Fruit fly (Drosophila melanogaster) whole organism, pupa: ENCODE measurements around the gene mamo.

Source experiments
- CG10348 ChIP-seq: fragments of 200-800 bp; sonication (Bioruptor generic); IDR thresholded peaks from 2 replicates; pipeline ENCODE4 v1.3.6; 2022; ENCODE audit warnings: missing biosample characterization, missing genetic modification characterization
- CG12605 ChIP-seq: fragments of 200-800 bp; sonication (Bioruptor generic); IDR thresholded peaks from 2 replicates; pipeline ENCODE4 v1.3.6; 2022; ENCODE audit warnings: missing biosample characterization, missing genetic modification characterization
- CG13204 ChIP-seq: fragments of 200-800 bp; sonication (Bioruptor generic); optimal IDR thresholded peaks from 2 replicates; lab custom pipeline; 2018; ENCODE audit warnings: missing biosample characterization, mild to moderate bottlenecking, missing genetic modification characterization, moderate library complexity
- CG14655 ChIP-seq: fragments of 200-800 bp; sonication (Bioruptor generic); optimal IDR thresholded peaks from 3 replicates; lab custom pipeline; 2017; ENCODE audit warnings: mild to moderate bottlenecking, missing biosample characterization, missing genetic modification reagents, missing genetic modification characterization
- CG15710 ChIP-seq: fragments of 200-800 bp; sonication (Bioruptor generic); optimal IDR thresholded peaks from 2 replicates; lab custom pipeline; 2018; ENCODE audit warnings: missing biosample characterization, mild to moderate bottlenecking, missing genetic modification characterization, moderate library complexity
- CG17806 ChIP-seq: fragments of 200-800 bp; sonication (Bioruptor generic); optimal IDR thresholded peaks from 2 replicates; lab custom pipeline; 2018; ENCODE audit warnings: missing biosample characterization, mild to moderate bottlenecking, missing genetic modification characterization, moderate library complexity
- CG32121 ChIP-seq: fragments of 200-800 bp; sonication (Bioruptor generic); IDR thresholded peaks from 2 replicates; pipeline ENCODE4 v1.3.6; 2022; ENCODE audit warnings: missing biosample characterization, missing genetic modification characterization
- CG34367 ChIP-seq: fragments of 200-800 bp; sonication (Bioruptor generic); optimal IDR thresholded peaks from 2 replicates; lab custom pipeline; 2018; ENCODE audit warnings: missing biosample characterization, mild to moderate bottlenecking, missing genetic modification characterization
- CG4496 ChIP-seq: fragments of 200-800 bp; sonication (Bioruptor generic); IDR thresholded peaks from 3 replicates; pipeline ENCODE4 v1.3.6; 2022; ENCODE audit warnings: missing biosample characterization, missing genetic modification characterization
- CG8159 ChIP-seq: fragments of 200-800 bp; sonication (Bioruptor generic); optimal IDR thresholded peaks from 3 replicates; lab custom pipeline; 2018; ENCODE audit warnings: missing biosample characterization, mild to moderate bottlenecking, missing genetic modification characterization, moderate library complexity
- CG8301 ChIP-seq: fragments of 200-800 bp; sonication (Bioruptor generic); optimal IDR thresholded peaks from 2 replicates; lab custom pipeline; 2018; ENCODE audit warnings: missing biosample characterization, mild to moderate bottlenecking, missing genetic modification characterization
- CG9948 ChIP-seq: fragments of 200-800 bp; sonication (Bioruptor generic); optimal IDR thresholded peaks from 2 replicates; lab custom pipeline; 2018; ENCODE audit warnings: missing biosample characterization, mild to moderate bottlenecking, missing genetic modification characterization, moderate library complexity
- D1 ChIP-seq: fragments of 200-800 bp; sonication (Bioruptor generic); optimal IDR thresholded peaks from 2 replicates; lab custom pipeline; 2018; ENCODE audit warnings: missing biosample characterization, mild to moderate bottlenecking, missing genetic modification characterization, moderate library complexity
- EcR ChIP-seq: fragments of 200-800 bp; sonication (Bioruptor generic); optimal IDR thresholded peaks from 3 replicates; lab custom pipeline; 2019; ENCODE audit warnings: missing biosample characterization, missing genetic modification characterization, mild to moderate bottlenecking, moderate library complexity, missing genetic modification reagents
- Ets98B ChIP-seq: fragments of 200-800 bp; sonication (Bioruptor generic); IDR thresholded peaks from 2 replicates; pipeline ENCODE4 v1.3.6; 2022; ENCODE audit warnings: missing biosample characterization, missing genetic modification characterization
- Pif1A ChIP-seq: fragments of 200-800 bp; sonication (Bioruptor generic); optimal IDR thresholded peaks from 3 replicates; lab custom pipeline; 2016; ENCODE audit warnings: missing biosample characterization, missing genetic modification characterization
- Pif1B ChIP-seq: fragments of 200-800 bp; sonication (Bioruptor generic); optimal IDR thresholded peaks from 3 replicates; lab custom pipeline; 2016; ENCODE audit warnings: missing biosample characterization, missing genetic modification characterization
- Snoo ChIP-seq: fragments of 200-800 bp; sonication (Bioruptor generic); optimal IDR thresholded peaks from 3 replicates; lab custom pipeline; 2017; ENCODE audit warnings: missing biosample characterization, mild to moderate bottlenecking, missing genetic modification characterization, inconsistent platforms
- fd96Ca ChIP-seq: fragments of 200-800 bp; sonication (Bioruptor generic); IDR thresholded peaks from 3 replicates; pipeline ENCODE4 v1.3.6; 2022; ENCODE audit warnings: missing biosample characterization, missing genetic modification characterization
- gl ChIP-seq: fragments of 200-800 bp; sonication (Bioruptor generic); optimal IDR thresholded peaks from 2 replicates; lab custom pipeline; 2018; ENCODE audit warnings: missing biosample characterization, mild to moderate bottlenecking, missing genetic modification characterization
- rn ChIP-seq: fragments of 200-800 bp; sonication (Bioruptor generic); IDR thresholded peaks from 2 replicates; pipeline ENCODE4 v1.3.6; 2022; ENCODE audit warnings: missing biosample characterization, missing genetic modification characterization

mamo gene

dm6 chrX:13890903-13891449 lies 99.4 kb downstream of the mamo start:
- TF ChIP-seq EcR (GFP tag; lab: Kevin White, UChicago) (peak; percentile 44), CG34367 (tag; lab: Kevin White, UChicago) (peak; percentile 79), Pif1A (GFP tag; lab: Kevin White, UChicago) (peak; percentile 76), CG17806 (tag; lab: Kevin White, UChicago) (peak; percentile 82), CG14655 (peak; percentile 81), CG8301 (tag; lab: Kevin White, UChicago) (peak; percentile 70), CG13204 (no peak), CG9948 (tag; lab: Kevin White, UChicago) (peak; percentile 84), CG10348 (GFP tag; lab: Robert Waterston, UW) (no peak), Pif1B (peak; percentile 72), CG4496 (GFP tag; lab: Robert Waterston, UW) (peak; percentile 68), CG12605 (GFP tag; lab: Robert Waterston, UW) (no peak), Snoo (tag; lab: Kevin White, UChicago) (peak; percentile 78), CG8159 (peak; percentile 90), gl (tag; lab: Kevin White, UChicago) (peak; percentile 26), fd96Ca (peak; percentile 74), D1 (tag; lab: Kevin White, UChicago) (no peak), Ets98B (GFP tag; lab: Robert Waterston, UW) (peak; percentile 9; the same call in 1 of the 2 replicates), CG15710 (peak; percentile 91), CG32121 (GFP tag; lab: Robert Waterston, UW) (no peak), rn (GFP tag; lab: Robert Waterston, UW) (no peak)

dm6 chrX:13890435-13890845 lies 99.9 kb downstream of the mamo start:
- peak; percentile 67 for TF ChIP-seq CG12605 (GFP tag; lab: Robert Waterston, UW)
- TF ChIP-seq EcR (GFP tag; lab: Kevin White, UChicago), result peak; percentile 93
- TF ChIP-seq CG32121 (GFP tag; lab: Robert Waterston, UW), result peak; percentile 34; the same call in 1 of the 2 replicates
- TF ChIP-seq CG4496 (GFP tag; lab: Robert Waterston, UW), result peak; percentile 57
- TF ChIP-seq CG10348 (GFP tag; lab: Robert Waterston, UW), result no peak
- TF ChIP-seq Pif1A (GFP tag; lab: Kevin White, UChicago), result no peak
- peak; percentile 15; the same call in 1 of the 2 replicates for TF ChIP-seq Ets98B (GFP tag; lab: Robert Waterston, UW)
- peak; percentile 4 for TF ChIP-seq gl (tag; lab: Kevin White, UChicago)
- no peak; the same call in 2 of the 3 replicates for TF ChIP-seq fd96Ca
- no peak for TF ChIP-seq CG8301 (tag; lab: Kevin White, UChicago)
- peak; percentile 43 for TF ChIP-seq CG13204

dm6 chrX:13889164-13889672 lies 101.1 kb downstream of the mamo start:
- TF ChIP-seq CG14655, result peak; percentile 90
- TF ChIP-seq gl (tag; lab: Kevin White, UChicago), result no peak
- peak; percentile 89 for TF ChIP-seq CG9948 (tag; lab: Kevin White, UChicago)
- TF ChIP-seq D1 (tag; lab: Kevin White, UChicago), result peak; percentile 72
- peak; percentile 85 for TF ChIP-seq CG15710
- peak; percentile 46; the same call in 1 of the 2 replicates for TF ChIP-seq Ets98B (GFP tag; lab: Robert Waterston, UW)
- peak; percentile 4 for TF ChIP-seq EcR (GFP tag; lab: Kevin White, UChicago)
- no peak for TF ChIP-seq rn (GFP tag; lab: Robert Waterston, UW)
- 0 out of 2 replicates have a peak, but pooled peaks have one; percentile 39 for TF ChIP-seq CG10348 (GFP tag; lab: Robert Waterston, UW)
- TF ChIP-seq CG4496 (GFP tag; lab: Robert Waterston, UW), result peak; percentile 75; the same call in 2 of the 3 replicates
- peak; percentile 67 for TF ChIP-seq Pif1A (GFP tag; lab: Kevin White, UChicago)
- TF ChIP-seq CG13204, result peak; percentile 40
- TF ChIP-seq CG32121 (GFP tag; lab: Robert Waterston, UW), result peak; percentile 49
- TF ChIP-seq CG12605 (GFP tag; lab: Robert Waterston, UW), result peak; percentile 48; the same call in 1 of the 2 replicates
- TF ChIP-seq fd96Ca, result peak; percentile 86
- peak; percentile 78 for TF ChIP-seq CG17806 (tag; lab: Kevin White, UChicago)
- peak; percentile 82 for TF ChIP-seq CG8159
- TF ChIP-seq CG8301 (tag; lab: Kevin White, UChicago), result peak; percentile 82
- peak; percentile 77 for TF ChIP-seq CG34367 (tag; lab: Kevin White, UChicago)
- peak; percentile 57 for TF ChIP-seq Pif1B
- no peak for TF ChIP-seq Snoo (tag; lab: Kevin White, UChicago)

- TF ChIP-seq Pif1A (GFP tag; lab: Kevin White, UChicago) (peak; percentile 20), CG34367 (tag; lab: Kevin White, UChicago) (peak; percentile 25), gl (tag; lab: Kevin White, UChicago) (peak; percentile 74), Snoo (tag; lab: Kevin White, UChicago) (no peak), CG8159 (peak; percentile 46), Ets98B (GFP tag; lab: Robert Waterston, UW) (peak; percentile 39; the same call in 1 of the 2 replicates), CG13204 (peak; percentile 52), CG14655 (peak; percentile 41), CG10348 (GFP tag; lab: Robert Waterston, UW) (no peak), CG9948 (tag; lab: Kevin White, UChicago) (peak; percentile 30), CG17806 (tag; lab: Kevin White, UChicago) (peak; percentile 35), CG32121 (GFP tag; lab: Robert Waterston, UW) (no peak), CG12605 (GFP tag; lab: Robert Waterston, UW) (peak; percentile 61), CG8301 (tag; lab: Kevin White, UChicago) (peak; percentile 33), EcR (GFP tag; lab: Kevin White, UChicago) (no peak), CG4496 (GFP tag; lab: Robert Waterston, UW) (no peak; the same call in 2 of the 3 replicates), CG15710 (peak; percentile 56), fd96Ca (peak; percentile 44; the same call in 1 of the 3 replicates), D1 (tag; lab: Kevin White, UChicago) (no peak), rn (GFP tag; lab: Robert Waterston, UW) (no peak), Pif1B (peak; percentile 6)
Measured at dm6 chrX:13879169-13879821, 111.0 kb downstream of the mamo start.
